Worm (Caenorhabditis elegans) whole organism, young adult: ENCODE results near the gene C14A4.9.

Source experiments
- F55B11.4 ChIP-seq: sonication (generic microtip); optimal IDR thresholded peaks from 2 replicates; lab custom pipeline; 2016; ENCODE audit warnings: missing compliant biosample characterization, missing genetic modification characterization, borderline replicate concordance; ENCODE audit not compliant: insufficient read depth
- K12H6.12 ChIP-seq: fragments of 200-800 bp; sonication (Bioruptor generic); optimal IDR thresholded peaks from 2 replicates; lab custom pipeline; 2018; ENCODE audit warnings: mild to moderate bottlenecking, missing genetic modification characterization, missing compliant biosample characterization
- Y53F4B.3 ChIP-seq: fragments of 200-800 bp; sonication (Bioruptor generic); IDR thresholded peaks from 2 replicates; pipeline ENCODE4 v1.3.6; 2022; ENCODE audit warnings: missing genetic modification reagents, missing genetic modification characterization, missing compliant biosample characterization
- Y79H2A.3 ChIP-seq: fragments of 200-800 bp; sonication (Bioruptor generic); conservative IDR thresholded peaks from 2 replicates; pipeline ENCODE4 v1.3.6; 2022; ENCODE audit warnings: missing genetic modification reagents, missing genetic modification characterization, missing compliant biosample characterization
- akir-1 ChIP-seq: fragments of 200-800 bp; sonication (Bioruptor generic); optimal IDR thresholded peaks from 2 replicates; lab custom pipeline; 2018; ENCODE audit warnings: mild to moderate bottlenecking, missing genetic modification characterization, moderate library complexity, missing compliant biosample characterization
- ama-1 ChIP-seq, 3 experiments: fragments of 150-350 bp in 1 of 3; sonication (generic microtip) in 2 of 3; optimal IDR thresholded peaks; 2 replicates each; lab custom pipeline; 2014 to 2018; ENCODE audit warnings: missing biosample characterization in 2 of 3, missing genetic modification characterization in 2 of 3, missing genetic modification reagents in 2 of 3
- atf-7 ChIP-seq: sonication (generic microtip); optimal IDR thresholded peaks from 2 replicates; lab custom pipeline; 2017; ENCODE audit warnings: mild to moderate bottlenecking, missing genetic modification characterization, missing compliant biosample characterization
- mcd-1 ChIP-seq: fragments of 200-800 bp; sonication (Bioruptor generic); IDR thresholded peaks from 2 replicates; pipeline ENCODE4 v1.3.6; 2022; ENCODE audit warnings: missing genetic modification reagents, missing genetic modification characterization, missing compliant biosample characterization
- rec-8 ChIP-seq, 2 experiments: sonication (generic microtip); optimal IDR thresholded peaks; 2 replicates each; lab custom pipeline; 2016; ENCODE audit warnings: mild to moderate bottlenecking in 2 of 2, missing genetic modification characterization in 2 of 2, missing genetic modification reagents in 2 of 2, missing genotype in 2 of 2, missing biosample characterization in 1 of 2, missing compliant biosample characterization in 1 of 2, moderate library complexity in 1 of 2
- somi-1 ChIP-seq: fragments of 200-800 bp; sonication (Bioruptor generic); optimal IDR thresholded peaks from 2 replicates; lab custom pipeline; 2018; ENCODE audit warnings: mild to moderate bottlenecking, missing genetic modification characterization, missing compliant biosample characterization

- TF ChIP-seq Y79H2A.3 (no peak), ama-1 (optimal IDR thresholded peaks at IDR 0.05; lab: Kevin White, UChicago) (no peak), ama-1 (GFP tag; optimal IDR thresholded peaks at IDR 0.05; lab: Kevin White, UChicago) (no peak), Y53F4B.3 (GFP tag; lab: Robert Waterston, UW) (no peak), somi-1 (GFP tag; lab: Kevin White, UChicago) (no peak), mcd-1 (GFP tag; lab: Robert Waterston, UW) (no peak), rec-8 (tag; optimal IDR thresholded peaks at IDR 0.05; lab: Kevin White, UChicago) (no peak), atf-7 (tag; lab: Kevin White, UChicago) (no peak), F55B11.4 (tag; lab: Kevin White, UChicago) (no peak), akir-1 (no peak), K12H6.12 (tag; lab: Kevin White, UChicago) (no peak)
These were observed 4.4 kb upstream of the C14A4.9 start, which contains the start of gene C14A4.6 for ce11 chrII:10594758-10595157.
